Worm (Caenorhabditis elegans): Measurements from ENCODE around the gene elks-1.

ce11 chrIV:3338676-3339075 lies 11.2 kb downstream of the elks-1 start, which contains the start of gene hrpa-1:
- peak; percentile 4 for TF ChIP-seq mab-5 (tag; optimal IDR thresholded peaks at IDR 0.05)
- TF ChIP-seq sptf-1 (tag; optimal IDR thresholded peaks at IDR 0.05), result peak; percentile 50
- TF ChIP-seq unc-39 (tag; optimal IDR thresholded peaks at IDR 0.05), result no peak
- TF ChIP-seq lsy-2 (tag; optimal IDR thresholded peaks at IDR 0.05), result peak; percentile 88
- TF ChIP-seq ceh-83 (GFP tag; optimal IDR thresholded peaks at IDR 0.05), result no peak
- TF ChIP-seq ztf-11 (tag; optimal IDR thresholded peaks at IDR 0.05), result peak; percentile 5
- TF ChIP-seq blmp-1 (tag; optimal IDR thresholded peaks at IDR 0.05), result no peak
- TF ChIP-seq mep-1 (tag; optimal IDR thresholded peaks at IDR 0.05), result peak; percentile 97
- no peak for TF ChIP-seq nhr-76 (tag; optimal IDR thresholded peaks at IDR 0.05)

Data from whole organism, mixed stage, embryonic.